Worm (Caenorhabditis elegans) whole organism, young adult: Measurements from ENCODE around the gene ZK6.6.

ENCODE experiments used
- F52B5.7 ChIP-seq: sonication (generic microtip); optimal IDR thresholded peaks from 2 replicates; lab custom pipeline; 2016; ENCODE audit warnings: mild to moderate bottlenecking, missing genetic modification characterization, missing compliant biosample characterization
- rec-8 ChIP-seq, 2 experiments: sonication (generic microtip); optimal IDR thresholded peaks; 2 replicates each; lab custom pipeline; 2016; ENCODE audit warnings: mild to moderate bottlenecking in 2 of 2, missing genetic modification characterization in 2 of 2, missing genetic modification reagents in 2 of 2, missing genotype in 2 of 2, missing biosample characterization in 1 of 2, missing compliant biosample characterization in 1 of 2, moderate library complexity in 1 of 2

ce11 chrV:396309-396708, 7.8 kb downstream of the ZK6.6 start, which contains the start of gene nhr-253:
- TF ChIP-seq F52B5.7 (tag; lab: Kevin White, UChicago) = no peak
- TF ChIP-seq rec-8 (tag; optimal IDR thresholded peaks at IDR 0.05; lab: Kevin White, UChicago) = no peak
